Fruit fly (Drosophila melanogaster): Measurements from ENCODE around the gene CG5235.

DNA sequence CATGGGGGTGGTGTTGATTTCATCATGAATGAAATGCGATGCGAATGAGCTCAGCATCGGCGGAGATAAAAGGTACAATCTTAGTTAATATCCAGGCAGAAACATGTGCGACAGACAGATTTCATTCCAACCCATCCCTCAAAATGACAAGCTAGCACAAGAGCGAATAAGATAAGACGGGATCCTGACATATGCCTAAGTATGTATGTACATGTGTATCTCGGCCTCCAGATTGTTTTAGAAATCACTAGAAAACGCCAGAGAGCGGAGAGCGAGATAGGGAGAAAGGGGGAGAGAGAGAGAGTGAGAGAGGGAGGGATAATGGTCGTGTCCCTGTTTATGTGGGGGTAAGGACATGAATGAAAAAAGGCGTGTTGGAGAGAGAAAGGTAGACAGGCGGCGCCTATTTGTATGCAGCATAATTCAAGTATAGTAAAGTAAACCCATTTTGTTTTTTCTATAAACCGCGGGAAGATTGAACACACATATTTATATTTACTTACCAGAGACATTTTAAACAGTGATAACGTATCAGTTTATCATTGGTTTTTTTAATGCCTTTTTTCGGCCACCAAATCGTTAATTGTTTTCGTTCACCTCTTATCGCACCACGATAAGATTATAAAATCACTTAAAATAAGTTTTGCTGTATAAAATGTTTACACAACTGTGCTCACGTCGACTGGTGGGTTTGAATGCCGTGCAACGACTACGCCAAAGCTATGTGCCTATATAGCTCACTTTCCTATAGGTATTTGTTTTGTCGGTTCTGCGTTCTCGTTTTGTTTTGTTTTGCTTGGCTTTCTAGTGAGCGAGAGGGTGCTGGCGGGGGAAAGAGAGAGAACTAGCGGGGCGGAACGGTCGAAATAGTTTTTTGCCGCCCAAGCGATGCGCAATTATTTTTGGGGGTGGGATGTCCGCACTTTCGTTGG lies 40.0 kb downstream of the CG5235 start:
- peak; percentile 13 for TF ChIP-seq Hr96 (GFP tag; optimal IDR thresholded peaks at IDR 0.05)
- TF ChIP-seq cnc (optimal IDR thresholded peaks at IDR 0.05), result no peak
- peak; percentile 38 for TF ChIP-seq CG7101 (tag; optimal IDR thresholded peaks at IDR 0.05)
- peak; percentile 93 for TF ChIP-seq cic (GFP tag; optimal IDR thresholded peaks at IDR 0.05)
- TF ChIP-seq pad (GFP tag; optimal IDR thresholded peaks at IDR 0.05), result peak; percentile 21
- TF ChIP-seq tj (GFP tag; optimal IDR thresholded peaks at IDR 0.05), result peak; percentile 17
- TF ChIP-seq toe (GFP tag; optimal IDR thresholded peaks at IDR 0.05), result no peak
- TF ChIP-seq Mnt (GFP tag; optimal IDR thresholded peaks at IDR 0.05), result peak; percentile 79
- TF ChIP-seq CG14711 (tag; optimal IDR thresholded peaks at IDR 0.05), result peak; percentile 33
- TF ChIP-seq CG7045 (GFP tag; optimal IDR thresholded peaks at IDR 0.05), result peak; percentile 23
- no peak for TF ChIP-seq CG5204 (GFP tag; optimal IDR thresholded peaks at IDR 0.05)

All from whole organism, adult.